Fruit fly (Drosophila melanogaster) whole organism, embryonic: ENCODE measurements around the gene CG7213.

Experiments
- CG12155 ChIP-seq: fragments of 200-800 bp; sonication (Bioruptor generic); optimal IDR thresholded peaks from 3 replicates; lab custom pipeline; 2016; ENCODE audit warnings: missing biosample characterization, missing genetic modification characterization
- CG17612 ChIP-seq: fragments of 200-800 bp; sonication (Bioruptor generic); IDR thresholded peaks from 2 replicates; pipeline ENCODE4 v1.3.6; 2022; ENCODE audit warnings: missing biosample characterization, missing genetic modification characterization
- CG3726 ChIP-seq: fragments of 200-800 bp; sonication (Bioruptor generic); IDR thresholded peaks from 3 replicates; pipeline ENCODE4, ENCODE4 v1.3.6; 2022; ENCODE audit warnings: missing biosample characterization, missing genetic modification characterization
- CG7963 ChIP-seq: fragments of 200-800 bp; sonication (Bioruptor generic); IDR thresholded peaks from 3 replicates; pipeline ENCODE4 v1.3.6; 2022; ENCODE audit warnings: missing biosample characterization, missing genetic modification characterization; ENCODE audit not compliant: partially characterized antibody
- Mad ChIP-seq: fragments of 200-800 bp; sonication (Bioruptor generic); optimal IDR thresholded peaks from 2 replicates; lab custom pipeline; 2016; ENCODE audit warnings: missing biosample characterization, missing genetic modification characterization
- Poxn ChIP-seq: fragments of 200-800 bp; sonication (Bioruptor generic); IDR thresholded peaks from 2 replicates; pipeline ENCODE4 v1.3.6; 2022; ENCODE audit warnings: missing biosample characterization, missing genetic modification characterization
- Stat92E ChIP-seq, 3 experiments: fragments of >200 bp in 2 of 3; fragments of 200-800 bp in 1 of 3; sonication (Bioruptor generic) in 1 of 3; optimal IDR thresholded peaks; 2 replicates each; lab custom pipeline; 2017 to 2019; ENCODE audit warnings: missing biosample characterization in 3 of 3, missing genetic modification characterization in 3 of 3, mild to moderate bottlenecking in 1 of 3, moderate library complexity in 1 of 3

DNA sequence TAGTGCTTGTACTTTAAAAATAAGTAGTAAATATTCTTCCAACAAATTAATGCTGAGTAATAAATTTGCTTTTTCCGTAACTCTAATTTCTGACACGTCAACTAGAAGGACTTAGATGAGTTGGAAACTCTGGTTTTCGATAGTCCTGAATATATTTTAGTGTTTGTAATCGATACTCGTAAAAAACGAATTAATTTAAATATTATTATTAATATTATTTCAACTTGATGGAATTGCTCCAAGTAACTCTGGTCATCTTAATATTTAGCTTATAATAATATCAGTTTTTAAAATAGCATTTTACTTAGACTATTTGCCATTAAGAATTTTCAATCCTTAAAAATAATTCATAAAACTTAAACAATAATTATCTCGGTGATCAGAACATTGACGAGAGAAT, at the start of gene CG7213:
- no peak for TF ChIP-seq Mad (GFP tag; lab: Kevin White, UChicago)
- no peak for TF ChIP-seq CG7963
- no peak for TF ChIP-seq CG3726 (GFP tag; lab: Robert Waterston, UW)
- TF ChIP-seq Poxn (GFP tag; lab: Robert Waterston, UW) = no peak
- no peak for TF ChIP-seq CG17612 (GFP tag; lab: Robert Waterston, UW)
- TF ChIP-seq CG12155 (GFP tag; lab: Kevin White, UChicago) = no peak
- TF ChIP-seq Stat92E (GFP tag; optimal IDR thresholded peaks at IDR 0.05; lab: Kevin White, UChicago) = no peak
